Fruit fly (Drosophila melanogaster): ENCODE results near the gene CG14684.

The CG14684 gene

dm6 chr3R:10755534-10755933 is 48.8 kb downstream of the CG14684 start, which contains the start of gene CG14691:
Gene CG14691 (minus strand): TSS chr3R:10755634.
- no peak for TF ChIP-seq noc (tag; optimal IDR thresholded peaks at IDR 0.05)
